Worm (Caenorhabditis elegans) whole organism, L4 larva: ENCODE data around the gene B0496.2.

Experiments used
- D1046.2 ChIP-seq: fragments of 200-800 bp; sonication (Bioruptor generic); IDR thresholded peaks from 2 replicates; pipeline ENCODE4 v1.3.6; 2022; ENCODE audit warnings: missing genetic modification characterization, missing compliant biosample characterization
- F26F4.8 ChIP-seq: fragments of 200-800 bp; sonication (Bioruptor generic); conservative IDR thresholded peaks from 2 replicates; pipeline ENCODE4 v1.3.6; 2022; ENCODE audit warnings: missing genetic modification characterization, missing compliant biosample characterization
- R02D3.7 ChIP-seq: fragments of 150-350 bp; sonication (generic microtip); optimal IDR thresholded peaks from 3 replicates; lab custom pipeline; 2014; ENCODE audit warnings: missing biosample characterization, missing genetic modification characterization
- T20F7.1 ChIP-seq: fragments of 200-800 bp; sonication (Bioruptor generic); optimal IDR thresholded peaks from 2 replicates; lab custom pipeline; 2018; ENCODE audit warnings: mild to moderate bottlenecking, missing genetic modification characterization, missing compliant biosample characterization
- Y5F2A.4 ChIP-seq: fragments of 200-800 bp; sonication (Bioruptor generic); optimal IDR thresholded peaks from 2 replicates; lab custom pipeline; 2018; ENCODE audit warnings: mild to moderate bottlenecking, missing genetic modification characterization, missing compliant biosample characterization
- ZK337.2 ChIP-seq: fragments of 200-800 bp; sonication (Bioruptor generic); IDR thresholded peaks from 2 replicates; pipeline ENCODE4 v1.3.6; 2022; ENCODE audit warnings: missing genetic modification reagents, missing genetic modification characterization, missing compliant biosample characterization
- aha-1 ChIP-seq: fragments of 150-350 bp; peaks from one replicate; lab custom pipeline; 2014; ENCODE audit warnings: missing biosample characterization, missing genetic modification characterization
- ama-1 ChIP-seq: fragments of 150-350 bp; optimal IDR thresholded peaks from 2 replicates; lab custom pipeline; 2014; ENCODE audit warnings: inconsistent platforms, mixed read lengths
- arid-1 ChIP-seq: fragments of 200-800 bp; sonication (Bioruptor generic); conservative IDR thresholded peaks from 2 replicates; pipeline ENCODE4 v1.3.6; 2022; ENCODE audit warnings: missing genetic modification reagents, missing genetic modification characterization, missing compliant biosample characterization
- ceh-32 ChIP-seq: sonication (generic microtip); optimal IDR thresholded peaks from 2 replicates; lab custom pipeline; 2016; ENCODE audit warnings: mild to moderate bottlenecking, missing genetic modification characterization, missing compliant biosample characterization; ENCODE audit not compliant: poor library complexity
- ceh-44 ChIP-seq: fragments of 200-800 bp; sonication (Bioruptor generic); IDR thresholded peaks from 2 replicates; pipeline ENCODE4 v1.3.6; 2022; ENCODE audit warnings: missing genetic modification reagents, missing genetic modification characterization, missing compliant biosample characterization
- ceh-62 ChIP-seq: sonication (generic microtip); optimal IDR thresholded peaks from 2 replicates; lab custom pipeline; 2017; ENCODE audit warnings: missing biosample characterization, missing genetic modification characterization
- ces-1 ChIP-seq: fragments of 150-350 bp; sonication (generic microtip); optimal IDR thresholded peaks from 4 replicates; lab custom pipeline; 2014; ENCODE audit warnings: missing biosample characterization, missing genetic modification reagents, missing genetic modification characterization
- cey-2 ChIP-seq: sonication (generic microtip); optimal IDR thresholded peaks from 3 replicates; lab custom pipeline; 2017; ENCODE audit warnings: missing genetic modification characterization, mild to moderate bottlenecking, missing compliant biosample characterization, antibody characterized with exemption, borderline replicate concordance; ENCODE audit not compliant: insufficient read depth
- daf-12 ChIP-seq: fragments of 150-350 bp; optimal IDR thresholded peaks from 2 replicates; lab custom pipeline; 2014; ENCODE audit warnings: missing biosample characterization, missing genetic modification reagents, missing genetic modification characterization
- dmd-6 ChIP-seq: fragments of 200-800 bp; sonication (Bioruptor generic); IDR thresholded peaks from 2 replicates; pipeline ENCODE4 v1.3.6; 2022; ENCODE audit warnings: missing genetic modification reagents, missing genetic modification characterization, missing compliant biosample characterization
- dmd-9 ChIP-seq: fragments of 200-800 bp; sonication (Bioruptor generic); IDR thresholded peaks from 2 replicates; pipeline ENCODE4 v1.3.6; 2022; ENCODE audit warnings: missing genetic modification reagents, missing genetic modification characterization, missing compliant biosample characterization
- dpl-1 ChIP-seq: fragments of 150-350 bp; optimal IDR thresholded peaks from 2 replicates; lab custom pipeline; 2014; ENCODE audit warnings: missing biosample characterization, missing genetic modification reagents, missing genetic modification characterization
- egl-27 ChIP-seq: sonication (generic microtip); optimal IDR thresholded peaks from 3 replicates; lab custom pipeline; 2017; ENCODE audit warnings: missing biosample characterization, missing genetic modification reagents, missing genetic modification characterization
- fkh-10 ChIP-seq: fragments of 150-350 bp; optimal IDR thresholded peaks from 2 replicates; lab custom pipeline; 2014; ENCODE audit warnings: missing biosample characterization, missing genetic modification reagents, missing genetic modification characterization
- fos-1 ChIP-seq: fragments of 150-350 bp; optimal IDR thresholded peaks from 2 replicates; lab custom pipeline; 2014; ENCODE audit warnings: missing biosample characterization, missing genetic modification characterization
- hif-1 ChIP-seq, 2 experiments: sonication (generic microtip); optimal IDR thresholded peaks; 2 replicates each; lab custom pipeline; 2016 to 2017; ENCODE audit warnings: missing compliant biosample characterization in 2 of 2, missing genetic modification characterization in 2 of 2, missing genetic modification reagents in 2 of 2, missing genotype in 2 of 2, mild to moderate bottlenecking in 1 of 2
- hlh-11 ChIP-seq: fragments of 200-800 bp; sonication (Bioruptor generic); optimal IDR thresholded peaks from 2 replicates; lab custom pipeline; 2018; ENCODE audit warnings: mild to moderate bottlenecking, missing genetic modification characterization, missing compliant biosample characterization
- hlh-30 ChIP-seq: sonication (generic microtip); optimal IDR thresholded peaks from 2 replicates; lab custom pipeline; 2017; ENCODE audit warnings: antibody characterized with exemption, mild to moderate bottlenecking, missing genetic modification characterization, missing compliant biosample characterization; ENCODE audit not compliant: insufficient read depth
- hmg-1.1 ChIP-seq: fragments of 200-800 bp; sonication (Bioruptor generic); IDR thresholded peaks from 2 replicates; pipeline ENCODE4 v1.3.6; 2022; ENCODE audit warnings: missing genetic modification reagents, missing genetic modification characterization, missing compliant biosample characterization
- lin-38 ChIP-seq: fragments of 200-800 bp; sonication (Bioruptor generic); IDR thresholded peaks from 2 replicates; pipeline ENCODE4 v1.3.6; 2022; ENCODE audit warnings: missing genetic modification reagents, missing genetic modification characterization, missing compliant biosample characterization
- lin-39 ChIP-seq: fragments of 150-350 bp; optimal IDR thresholded peaks from 2 replicates; lab custom pipeline; 2014; ENCODE audit warnings: missing biosample characterization, missing genetic modification reagents, missing genetic modification characterization
- lir-3 ChIP-seq: sonication (generic microtip); optimal IDR thresholded peaks from 2 replicates; lab custom pipeline; 2016; ENCODE audit warnings: mild to moderate bottlenecking, missing genetic modification characterization, missing compliant biosample characterization
- lsy-2 ChIP-seq, 2 experiments: fragments of 150-350 bp in 1 of 2; sonication (generic microtip) in 1 of 2; optimal IDR thresholded peaks; 2 replicates each; lab custom pipeline; 2014 to 2017; ENCODE audit warnings: missing biosample characterization in 2 of 2, missing genetic modification characterization in 2 of 2
- mdl-1 ChIP-seq, 2 experiments: fragments of 150-350 bp in 1 of 2; sonication (generic microtip) in 1 of 2; optimal IDR thresholded peaks; 2 replicates each; lab custom pipeline; 2014 to 2017; ENCODE audit warnings: missing biosample characterization in 2 of 2, missing genetic modification characterization in 2 of 2
- mxl-2 ChIP-seq: fragments of 200-800 bp; sonication (Bioruptor generic); conservative IDR thresholded peaks from 2 replicates; pipeline ENCODE4 v1.3.6; 2022; ENCODE audit warnings: missing genetic modification reagents, missing genetic modification characterization, missing compliant biosample characterization
- nhr-41 ChIP-seq: fragments of 200-800 bp; sonication (Bioruptor generic); IDR thresholded peaks from 2 replicates; pipeline ENCODE4 v1.3.6; 2022; ENCODE audit warnings: missing genetic modification reagents, missing genetic modification characterization, missing compliant biosample characterization
- nhr-6 ChIP-seq: fragments of 150-350 bp; optimal IDR thresholded peaks from 2 replicates; lab custom pipeline; 2014; ENCODE audit warnings: missing biosample characterization, missing genetic modification characterization
- rbr-2 ChIP-seq: sonication (generic microtip); optimal IDR thresholded peaks from 2 replicates; lab custom pipeline; 2016; ENCODE audit warnings: missing genotype, missing genetic modification characterization, missing compliant biosample characterization
- saeg-2 ChIP-seq: fragments of 200-800 bp; sonication (Bioruptor generic); IDR thresholded peaks from 2 replicates; pipeline ENCODE4 v1.3.6; 2022; ENCODE audit warnings: missing genetic modification reagents, missing genetic modification characterization, missing compliant biosample characterization
- snpc-4 ChIP-seq: fragments of 150-350 bp; optimal IDR thresholded peaks from 2 replicates; lab custom pipeline; 2014; ENCODE audit warnings: missing biosample characterization, missing genetic modification characterization
- tag-97 ChIP-seq: fragments of 200-800 bp; sonication (Bioruptor generic); IDR thresholded peaks from 2 replicates; pipeline ENCODE4 v1.3.6; 2022; ENCODE audit warnings: missing genetic modification characterization, missing compliant biosample characterization
- tra-1 ChIP-seq: fragments of 200-800 bp; sonication (Bioruptor generic); IDR thresholded peaks from 2 replicates; pipeline ENCODE4 v1.3.6; 2022; ENCODE audit warnings: missing genetic modification reagents, missing genetic modification characterization, missing compliant biosample characterization
- unc-130 ChIP-seq: sonication (generic microtip); optimal IDR thresholded peaks from 2 replicates; lab custom pipeline; 2016; ENCODE audit warnings: missing genetic modification reagents, missing genetic modification characterization, missing compliant biosample characterization
- unc-62 ChIP-seq, 3 experiments: fragments of 150-350 bp in 1 of 3; sonication (generic microtip); optimal IDR thresholded peaks in 2 of 3; peaks in 1 of 3; 1 replicate in 1 of 3; 2 replicates in 2 of 3; lab custom pipeline; 2014 to 2017; ENCODE audit warnings: missing biosample characterization in 3 of 3, missing genetic modification characterization in 3 of 3, missing genetic modification reagents in 3 of 3, missing genotype in 1 of 3
- zag-1 ChIP-seq: fragments of 150-350 bp; optimal IDR thresholded peaks from 2 replicates; lab custom pipeline; 2014; ENCODE audit warnings: missing biosample characterization, missing genetic modification characterization
- zfp-2 ChIP-seq: sonication (generic microtip); optimal IDR thresholded peaks from 2 replicates; lab custom pipeline; 2016; ENCODE audit warnings: mild to moderate bottlenecking, missing genetic modification characterization, missing compliant biosample characterization

The B0496.2 gene

ce11 chrIV:7447556-7447955, at the start of gene B0496.2:
B0496.2 (plus strand) TSS chrIV:7447856.
- TF ChIP-seq aha-1 (tag; lab: Kevin White, UChicago): no peak
- no peak for TF ChIP-seq egl-27 (tag; lab: Kevin White, UChicago)
- TF ChIP-seq lin-38 (GFP tag; lab: Robert Waterston, UW): no peak

- TF ChIP-seq dmd-6 (GFP tag; lab: Robert Waterston, UW) (no peak), Y5F2A.4 (GFP tag; lab: Kevin White, UChicago) (no peak), nhr-41 (GFP tag; lab: Robert Waterston, UW) (no peak), arid-1 (GFP tag; lab: Robert Waterston, UW) (no peak), daf-12 (tag; lab: Kevin White, UChicago) (no peak), hlh-11 (tag; lab: Kevin White, UChicago) (peak; percentile 4), ceh-32 (tag; lab: Kevin White, UChicago) (no peak), hlh-30 (tag; lab: Kevin White, UChicago) (peak; percentile 2), ces-1 (GFP tag; lab: Kevin White, UChicago) (no peak), hif-1 (tag; optimal IDR thresholded peaks at IDR 0.05; lab: Kevin White, UChicago) (peak in 1 of 2 experiments; percentile 25), zag-1 (tag; lab: Kevin White, UChicago) (no peak), tag-97 (no peak), lin-39 (tag; lab: Kevin White, UChicago) (no peak), ama-1 (lab: Kevin White, UChicago) (no peak), fkh-10 (GFP tag; lab: Kevin White, UChicago) (no peak), mdl-1 (tag; optimal IDR thresholded peaks at IDR 0.05; lab: Kevin White, UChicago) (peak in 1 of 2 experiments; percentile 25), mxl-2 (no peak), F26F4.8 (no peak), T20F7.1 (GFP tag; lab: Kevin White, UChicago) (no peak), ZK337.2 (GFP tag; lab: Robert Waterston, UW) (no peak), fos-1 (no peak), saeg-2 (GFP tag; lab: Robert Waterston, UW) (no peak), egl-27 (tag; lab: Kevin White, UChicago) (no peak), R02D3.7 (tag; lab: Kevin White, UChicago) (no peak), ceh-44 (GFP tag; lab: Robert Waterston, UW) (no peak), rbr-2 (tag; lab: Kevin White, UChicago) (peak; percentile 5), unc-130 (GFP tag; lab: Kevin White, UChicago) (no peak), aha-1 (tag; lab: Kevin White, UChicago) (peak; percentile 41), D1046.2 (GFP tag; lab: Robert Waterston, UW) (no peak), ceh-62 (no peak), snpc-4 (no peak), lir-3 (no peak), zfp-2 (tag; lab: Kevin White, UChicago) (no peak), nhr-6 (tag; lab: Kevin White, UChicago) (no peak), unc-62 (GFP tag; optimal IDR thresholded peaks at IDR 0.05 in 1 of 2; lab: Kevin White, UChicago) (peak in 1 of 2 experiments; percentile 76), unc-62 (tag; optimal IDR thresholded peaks at IDR 0.05; lab: Kevin White, UChicago) (no peak), dpl-1 (GFP tag; lab: Kevin White, UChicago) (no peak), tra-1 (no peak), dmd-9 (GFP tag; lab: Robert Waterston, UW) (no peak), lsy-2 (tag; optimal IDR thresholded peaks at IDR 0.05; lab: Kevin White, UChicago) (no peak), hmg-1.1 (0 out of 2 replicates have a peak, but pooled peaks have one; percentile 14), cey-2 (tag; lab: Kevin White, UChicago) (no peak)
These were observed 47.0 kb upstream of the B0496.2 start for ce11 chrIV:7400502-7401118.
